Worm (Caenorhabditis elegans) whole organism, late embryonic: ENCODE results near the gene Y32B12B.4.

ENCODE experiments used
- C08G9.2 ChIP-seq: sonication (generic microtip); optimal IDR thresholded peaks from 2 replicates; lab custom pipeline; 2016; ENCODE audit warnings: mild to moderate bottlenecking, missing genetic modification characterization, moderate library complexity, missing compliant biosample characterization
- K09A11.1 ChIP-seq: sonication (generic microtip); optimal IDR thresholded peaks from 2 replicates; lab custom pipeline; 2017; ENCODE audit warnings: antibody characterized with exemption, mild to moderate bottlenecking, missing genetic modification characterization, missing compliant biosample characterization; ENCODE audit not compliant: insufficient read depth
- Y22D7AL.16 ChIP-seq: sonication (generic microtip); optimal IDR thresholded peaks from 2 replicates; lab custom pipeline; 2016; ENCODE audit warnings: missing genetic modification characterization, missing compliant biosample characterization
- ceh-31 ChIP-seq: sonication (generic microtip); optimal IDR thresholded peaks from 2 replicates; lab custom pipeline; 2016; ENCODE audit warnings: missing genetic modification characterization, missing compliant biosample characterization
- ceh-34 ChIP-seq: sonication (generic microtip); optimal IDR thresholded peaks from 2 replicates; lab custom pipeline; 2016; ENCODE audit warnings: mild to moderate bottlenecking, missing genetic modification characterization, missing compliant biosample characterization
- ceh-6 ChIP-seq: fragments of 200-800 bp; sonication (Bioruptor generic); optimal IDR thresholded peaks from 2 replicates; lab custom pipeline; 2018; ENCODE audit warnings: mild to moderate bottlenecking, missing genetic modification characterization, missing compliant biosample characterization
- dmd-4 ChIP-seq: sonication (generic microtip); optimal IDR thresholded peaks from 2 replicates; lab custom pipeline; 2016; ENCODE audit warnings: borderline replicate concordance, missing genetic modification characterization, missing compliant biosample characterization
- fkh-10 ChIP-seq: fragments of 150-350 bp; optimal IDR thresholded peaks from 2 replicates; lab custom pipeline; 2014; ENCODE audit warnings: missing biosample characterization, missing genetic modification reagents, missing genetic modification characterization
- lin-11 ChIP-seq: fragments of 200-800 bp; sonication (Bioruptor generic); optimal IDR thresholded peaks from 2 replicates; lab custom pipeline; 2018; ENCODE audit warnings: mild to moderate bottlenecking, missing genetic modification characterization, missing compliant biosample characterization
- mec-3 ChIP-seq: sonication (generic microtip); optimal IDR thresholded peaks from 2 replicates; lab custom pipeline; 2016; ENCODE audit warnings: borderline replicate concordance, missing genetic modification characterization, missing compliant biosample characterization
- pha-4 ChIP-seq: fragments of 150-350 bp; optimal IDR thresholded peaks from 2 replicates; lab custom pipeline; 2018; ENCODE audit warnings: missing biosample characterization, missing genetic modification reagents, missing genetic modification characterization
- pqm-1 ChIP-seq: sonication (generic microtip); optimal IDR thresholded peaks from 2 replicates; lab custom pipeline; 2016; ENCODE audit warnings: missing genetic modification characterization, missing compliant biosample characterization
- rnt-1 ChIP-seq: sonication (generic microtip); optimal IDR thresholded peaks from 2 replicates; lab custom pipeline; 2016; ENCODE audit warnings: missing genetic modification characterization, missing compliant biosample characterization
- sox-4 ChIP-seq: sonication (generic microtip); optimal IDR thresholded peaks from 2 replicates; lab custom pipeline; 2017; ENCODE audit warnings: mild to moderate bottlenecking, missing genetic modification characterization, inconsistent platforms, missing compliant biosample characterization

- TF ChIP-seq ceh-31 (tag; lab: Kevin White, UChicago) (no peak), sox-4 (no peak), lin-11 (tag; lab: Kevin White, UChicago) (no peak), rnt-1 (tag; lab: Kevin White, UChicago) (no peak), dmd-4 (no peak), mec-3 (tag; lab: Kevin White, UChicago) (no peak), Y22D7AL.16 (tag; lab: Kevin White, UChicago) (no peak), ceh-34 (tag; lab: Kevin White, UChicago) (no peak), C08G9.2 (tag; lab: Kevin White, UChicago) (no peak), ceh-6 (GFP tag; lab: Kevin White, UChicago) (no peak), fkh-10 (no peak), pqm-1 (tag; lab: Kevin White, UChicago) (no peak), K09A11.1 (no peak), pha-4 (tag; lab: Kevin White, UChicago) (no peak)
Observed at ce11 chrV:16570697-16571096, 17.6 kb downstream of the Y32B12B.4 start, which contains the start of gene nhr-233.
